Fruit fly (Drosophila melanogaster) whole organism: ENCODE results near the gene TpnC25D.

Source experiments
- CG8478 ChIP-seq: fragments of >200 bp; optimal IDR thresholded peaks from 2 replicates; lab custom pipeline; 2018; ENCODE audit warnings: inconsistent platforms
- pan ChIP-seq: fragments of >200 bp; optimal IDR thresholded peaks from 2 replicates; lab custom pipeline; 2017
- psq ChIP-seq: fragments of >200 bp; optimal IDR thresholded peaks from 2 replicates; lab custom pipeline; 2017

DNA sequence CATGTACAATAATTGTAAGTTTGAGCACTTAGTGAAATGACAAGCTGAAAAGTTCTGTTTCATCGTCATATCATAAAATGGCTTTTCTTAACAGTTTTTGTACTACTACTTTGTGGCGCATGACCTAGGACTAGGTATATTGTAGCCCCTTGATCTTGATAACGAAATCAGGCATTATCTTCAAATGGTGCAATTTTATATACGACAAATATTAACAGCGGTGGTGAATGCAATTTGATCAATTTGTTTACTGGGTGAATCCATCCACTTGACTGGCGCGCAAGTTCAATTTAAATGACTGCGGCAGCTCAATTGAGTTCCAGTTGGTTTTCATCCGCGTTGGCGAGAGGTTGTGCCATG is 6.4 kb upstream of the TpnC25D start, which contains the start of gene Cyp28d1:
- no peak for TF ChIP-seq psq (lab: Kevin White, UChicago)
- TF ChIP-seq CG8478 (lab: Kevin White, UChicago): no peak
- no peak for TF ChIP-seq pan (lab: Kevin White, UChicago)
